Worm (Caenorhabditis elegans) whole organism, young adult: ENCODE data around the gene Y43F8C.13.

Experiments
- B0336.3 ChIP-seq: fragments of 200-800 bp; sonication (Bioruptor generic); IDR thresholded peaks from 2 replicates; pipeline ENCODE4 v1.3.6; 2022; ENCODE audit warnings: missing genetic modification characterization, missing compliant biosample characterization
- C17E4.6 ChIP-seq: fragments of 200-800 bp; sonication (Bioruptor generic); IDR thresholded peaks from 2 replicates; pipeline ENCODE4 v1.3.6; 2022; ENCODE audit warnings: missing genetic modification reagents, missing genetic modification characterization, missing compliant biosample characterization
- F10E7.11 ChIP-seq: sonication (generic microtip); optimal IDR thresholded peaks from 2 replicates; lab custom pipeline; 2017; ENCODE audit warnings: mild to moderate bottlenecking, missing genetic modification characterization, moderate library complexity, missing compliant biosample characterization
- F23B12.7 ChIP-seq: sonication (generic microtip); optimal IDR thresholded peaks from 2 replicates; lab custom pipeline; 2017; ENCODE audit warnings: missing genetic modification characterization, mild to moderate bottlenecking, missing compliant biosample characterization, antibody characterized with exemption, moderate library complexity; ENCODE audit not compliant: insufficient read depth
- F52B5.7 ChIP-seq: sonication (generic microtip); optimal IDR thresholded peaks from 2 replicates; lab custom pipeline; 2016; ENCODE audit warnings: mild to moderate bottlenecking, missing genetic modification characterization, missing compliant biosample characterization
- F55B11.4 ChIP-seq: sonication (generic microtip); optimal IDR thresholded peaks from 2 replicates; lab custom pipeline; 2016; ENCODE audit warnings: missing compliant biosample characterization, missing genetic modification characterization, borderline replicate concordance; ENCODE audit not compliant: insufficient read depth
- Y56A3A.18 ChIP-seq: fragments of 200-800 bp; sonication (Bioruptor generic); IDR thresholded peaks from 2 replicates; pipeline ENCODE4 v1.3.6; 2022; ENCODE audit warnings: missing genetic modification reagents, missing genetic modification characterization, missing compliant biosample characterization
- Y67H2A.10 ChIP-seq: fragments of 200-800 bp; sonication (Bioruptor generic); conservative IDR thresholded peaks from 2 replicates; pipeline ENCODE4 v1.3.6; 2022; ENCODE audit warnings: missing genetic modification reagents, missing genetic modification characterization, missing compliant biosample characterization
- akir-1 ChIP-seq: fragments of 200-800 bp; sonication (Bioruptor generic); optimal IDR thresholded peaks from 2 replicates; lab custom pipeline; 2018; ENCODE audit warnings: mild to moderate bottlenecking, missing genetic modification characterization, moderate library complexity, missing compliant biosample characterization
- aptf-3 ChIP-seq: fragments of 200-800 bp; sonication (Bioruptor generic); IDR thresholded peaks from 2 replicates; pipeline ENCODE4 v1.3.6; 2022; ENCODE audit warnings: missing genetic modification characterization, missing compliant biosample characterization
- attf-3 ChIP-seq: fragments of 200-800 bp; sonication (Bioruptor generic); conservative IDR thresholded peaks from 2 replicates; pipeline ENCODE4 v1.3.6; 2022; ENCODE audit warnings: missing genetic modification reagents, missing genetic modification characterization, missing compliant biosample characterization
- attf-5 ChIP-seq: fragments of 200-800 bp; sonication (Bioruptor generic); optimal IDR thresholded peaks from 2 replicates; lab custom pipeline; 2018; ENCODE audit warnings: mild to moderate bottlenecking, missing genetic modification characterization, missing compliant biosample characterization
- cebp-2 ChIP-seq: fragments of 200-800 bp; sonication (Bioruptor generic); IDR thresholded peaks from 2 replicates; pipeline ENCODE4 v1.3.6; 2022; ENCODE audit warnings: missing genetic modification characterization, missing compliant biosample characterization
- dpff-1 ChIP-seq: sonication (generic microtip); optimal IDR thresholded peaks from 2 replicates; lab custom pipeline; 2017; ENCODE audit warnings: mild to moderate bottlenecking, missing genetic modification characterization, missing compliant biosample characterization
- egl-18 ChIP-seq: fragments of 200-800 bp; sonication (Bioruptor generic); IDR thresholded peaks from 2 replicates; pipeline ENCODE4 v1.3.6; 2022; ENCODE audit warnings: missing genetic modification reagents, missing genetic modification characterization, missing compliant biosample characterization
- egl-44 ChIP-seq: fragments of 200-800 bp; sonication (Bioruptor generic); IDR thresholded peaks from 2 replicates; pipeline ENCODE4 v1.3.6; 2022; ENCODE audit warnings: missing genetic modification reagents, missing genetic modification characterization, missing compliant biosample characterization
- egrh-3 ChIP-seq: fragments of 200-800 bp; sonication (Bioruptor generic); IDR thresholded peaks from 2 replicates; pipeline ENCODE4 v1.3.6; 2022; ENCODE audit warnings: missing genetic modification reagents, missing genetic modification characterization, missing compliant biosample characterization
- ekl-4 ChIP-seq: fragments of 200-800 bp; sonication (Bioruptor generic); IDR thresholded peaks from 2 replicates; pipeline ENCODE4 v1.3.6; 2022; ENCODE audit warnings: missing genetic modification reagents, missing genetic modification characterization, missing compliant biosample characterization
- hmg-1.2 ChIP-seq: fragments of 200-800 bp; sonication (Bioruptor generic); IDR thresholded peaks from 2 replicates; pipeline ENCODE4 v1.3.6; 2022; ENCODE audit warnings: missing genetic modification reagents, missing genetic modification characterization, missing compliant biosample characterization
- hrde-1 ChIP-seq: sonication (generic microtip); optimal IDR thresholded peaks from 2 replicates; lab custom pipeline; 2016; ENCODE audit warnings: missing genetic modification characterization, mild to moderate bottlenecking, missing compliant biosample characterization, moderate library complexity, missing genotype, missing genetic modification reagents, borderline replicate concordance
- hsf-1 ChIP-seq: fragments of 200-800 bp; sonication (Bioruptor generic); IDR thresholded peaks from 2 replicates; pipeline ENCODE4 v1.3.6; 2022; ENCODE audit warnings: missing genetic modification reagents, missing genetic modification characterization, missing compliant biosample characterization
- let-526 ChIP-seq: fragments of 200-800 bp; sonication (Bioruptor generic); IDR thresholded peaks from 2 replicates; pipeline ENCODE4 v1.3.6; 2022; ENCODE audit warnings: missing genetic modification reagents, missing genetic modification characterization, missing compliant biosample characterization
- lin-35 ChIP-seq, 3 experiments: fragments of 150-350 bp in 2 of 3; sonication (generic microtip) in 1 of 3; optimal IDR thresholded peaks; 2 replicates each; lab custom pipeline; 2014 to 2018; ENCODE audit warnings: missing biosample characterization in 3 of 3, missing genetic modification characterization in 3 of 3, missing genetic modification reagents in 3 of 3
- lin-40 ChIP-seq: sonication (generic microtip); optimal IDR thresholded peaks from 2 replicates; lab custom pipeline; 2016; ENCODE audit warnings: missing genetic modification characterization, mild to moderate bottlenecking, missing compliant biosample characterization, missing genotype, missing genetic modification reagents
- lsy-27 ChIP-seq: sonication (generic microtip); optimal IDR thresholded peaks from 2 replicates; lab custom pipeline; 2017; ENCODE audit warnings: missing genetic modification characterization, mild to moderate bottlenecking, missing compliant biosample characterization, antibody characterized with exemption, missing genotype, borderline replicate concordance; ENCODE audit not compliant: insufficient read depth
- nfya-1 ChIP-seq: sonication (generic microtip); optimal IDR thresholded peaks from 2 replicates; lab custom pipeline; 2017; ENCODE audit warnings: antibody characterized with exemption, missing compliant biosample characterization, missing genetic modification characterization, borderline replicate concordance; ENCODE audit not compliant: insufficient read depth
- nhr-120 ChIP-seq: fragments of 200-800 bp; sonication (Bioruptor generic); IDR thresholded peaks from 2 replicates; pipeline ENCODE4 v1.3.6; 2022; ENCODE audit warnings: missing genetic modification characterization, missing compliant biosample characterization
- pha-4 ChIP-seq: fragments of 150-350 bp; sonication (generic microtip); optimal IDR thresholded peaks from 2 replicates; lab custom pipeline; 2014; ENCODE audit warnings: missing biosample characterization, missing genetic modification reagents, missing genetic modification characterization
- sea-2 ChIP-seq: fragments of 200-800 bp; sonication (Bioruptor generic); IDR thresholded peaks from 2 replicates; pipeline ENCODE4 v1.3.6; 2022; ENCODE audit warnings: missing genetic modification characterization, missing compliant biosample characterization
- zfh-2 ChIP-seq: fragments of 200-800 bp; sonication (Bioruptor generic); conservative IDR thresholded peaks from 2 replicates; pipeline ENCODE4 v1.3.6; 2022; ENCODE audit warnings: missing genetic modification reagents, missing genetic modification characterization, missing compliant biosample characterization

Gene Y43F8C.13

ce11 chrV:19741034-19741433 is 43.8 kb upstream of the Y43F8C.13 start, which contains the start of gene W04E12.2:
TSS of gene W04E12.2 (minus strand) at chrV:19741134.
- no peak for TF ChIP-seq cebp-2 (GFP tag; lab: Robert Waterston, UW)
- TF ChIP-seq ekl-4 (GFP tag; lab: Robert Waterston, UW) = no peak

- TF ChIP-seq nfya-1 = no peak
- no peak for TF ChIP-seq sea-2
- TF ChIP-seq lin-40 (tag; lab: Kevin White, UChicago) = no peak
- no peak for TF ChIP-seq Y67H2A.10 (GFP tag; lab: Robert Waterston, UW)
- TF ChIP-seq lsy-27 (tag; lab: Kevin White, UChicago) = no peak
- no peak for TF ChIP-seq egrh-3 (GFP tag; lab: Robert Waterston, UW)
- no peak for TF ChIP-seq zfh-2 (GFP tag; lab: Robert Waterston, UW)
- TF ChIP-seq B0336.3 (GFP tag; lab: Robert Waterston, UW) = no peak
- TF ChIP-seq F23B12.7 (tag; lab: Kevin White, UChicago) = no peak
- no peak for TF ChIP-seq pha-4 (tag; lab: Kevin White, UChicago)
- TF ChIP-seq F55B11.4 (tag; lab: Kevin White, UChicago) = no peak
- TF ChIP-seq egl-18 (GFP tag; lab: Robert Waterston, UW) = no peak
Observed at ce11 chrV:19738117-19738516, 40.9 kb upstream of the Y43F8C.13 start, which contains the start of gene fbxa-131. TSS of gene fbxa-131 (plus strand) at chrV:19738417.

ce11 chrV:19737458-19737857 is 40.3 kb upstream of the Y43F8C.13 start, which contains the start of gene W04E12.7:
TSS of gene W04E12.7 (minus strand) at chrV:19737558.
- no peak for TF ChIP-seq F10E7.11 (tag; lab: Kevin White, UChicago)
- no peak for TF ChIP-seq attf-5 (GFP tag; lab: Kevin White, UChicago)
- no peak for TF ChIP-seq B0336.3 (GFP tag; lab: Robert Waterston, UW)
- TF ChIP-seq ekl-4 (GFP tag; lab: Robert Waterston, UW) = no peak
- TF ChIP-seq akir-1 = no peak
- no peak for TF ChIP-seq hmg-1.2
- TF ChIP-seq let-526 (GFP tag; lab: Robert Waterston, UW) = no peak
- no peak for TF ChIP-seq hrde-1 (tag; lab: Kevin White, UChicago)
- TF ChIP-seq dpff-1 (tag; lab: Kevin White, UChicago) = no peak
- no peak for TF ChIP-seq egl-44 (GFP tag; lab: Robert Waterston, UW)
- TF ChIP-seq, all 124 proteins: peak for 0

- TF ChIP-seq Y56A3A.18 (GFP tag; lab: Robert Waterston, UW) (no peak), C17E4.6 (0 out of 2 replicates have a peak, but pooled peaks have one; percentile 36), egrh-3 (GFP tag; lab: Robert Waterston, UW) (peak; percentile 48; the same call in 1 of the 2 replicates), zfh-2 (GFP tag; lab: Robert Waterston, UW) (peak; percentile 85), attf-3 (GFP tag; lab: Robert Waterston, UW) (no peak), lin-35 (GFP tag; optimal IDR thresholded peaks at IDR 0.05; lab: Kevin White, UChicago) (no peak), hsf-1 (GFP tag; lab: Robert Waterston, UW) (no peak), F10E7.11 (tag; lab: Kevin White, UChicago) (no peak), aptf-3 (GFP tag; lab: Robert Waterston, UW) (0 out of 2 replicates have a peak, but pooled peaks have one; percentile 38), nhr-120 (GFP tag; lab: Robert Waterston, UW) (0 out of 2 replicates have a peak, but pooled peaks have one; percentile 51), F52B5.7 (tag; lab: Kevin White, UChicago) (no peak), Y67H2A.10 (GFP tag; lab: Robert Waterston, UW) (no peak)
Observed at ce11 chrV:19733728-19734127, 36.5 kb upstream of the Y43F8C.13 start.
